Worm (Caenorhabditis elegans): ENCODE measurements around the gene ran-2.
"Not testable (repeated sequence)": the region's sequence is repeated elsewhere in the genome, so short reads cannot be mapped to it uniquely, and the experiment has no call there.

The ran-2 gene

ce11 chrIII:7958085-7958484 lies 24.8 kb downstream of the ran-2 start, which contains the start of gene C29E4.11:
C29E4.11 (minus strand) TSS chrIII:7958114.
- TF ChIP-seq lim-6 (tag; optimal IDR thresholded peaks at IDR 0.05): no peak
- peak; percentile 38 for TF ChIP-seq nfya-1 (tag; optimal IDR thresholded peaks at IDR 0.05)

ce11 chrIII:7958922-7959609 lies 25.7 kb downstream of the ran-2 start, which contains the start of gene F54H12.10:
F54H12.10 (minus strand) TSS chrIII:7958972.
- TF ChIP-seq hlh-13 (GFP tag; optimal IDR thresholded peaks at IDR 0.05); ceh-2 (tag; optimal IDR thresholded peaks at IDR 0.05); sox-4 (tag; optimal IDR thresholded peaks at IDR 0.05): not testable (repeated sequence)

- not testable (repeated sequence) for TF ChIP-seq eyg-1, nfya-1, pqm-1 (tag; optimal IDR thresholded peaks at IDR 0.05)
Measured at ce11 chrIII:7962641-7963040, 29.3 kb downstream of the ran-2 start, which contains the start of gene F54H12.4. F54H12.4 (minus strand) TSS chrIII:7962741.

- TF ChIP-seq Y22D7AL.16 (tag; optimal IDR thresholded peaks at IDR 0.05); unc-55 (GFP tag; optimal IDR thresholded peaks at IDR 0.05); fax-1 (tag; optimal IDR thresholded peaks at IDR 0.05): not testable (repeated sequence)
Measured at ce11 chrIII:7964281-7964680, 30.9 kb downstream of the ran-2 start, which contains the start of gene F54H12.2. F54H12.2 (plus strand) TSS chrIII:7964581.

ce11 chrIII:7969121-7969520 lies 35.8 kb downstream of the ran-2 start, which contains the start of the genes F54H12.8 and F54H12.7:
F54H12.8 (minus strand) TSS chrIII:7969221.
F54H12.7 (plus strand) TSS chrIII:7969349.
- no peak for TF ChIP-seq lin-11 (tag; optimal IDR thresholded peaks at IDR 0.05)
- no peak for TF ChIP-seq unc-86 (tag; optimal IDR thresholded peaks at IDR 0.05)
- TF ChIP-seq F13H6.1 (tag; optimal IDR thresholded peaks at IDR 0.05): no peak
- no peak for TF ChIP-seq fkh-10 (GFP tag; optimal IDR thresholded peaks at IDR 0.05)
- TF ChIP-seq ahr-1 (tag; optimal IDR thresholded peaks at IDR 0.05): no peak
- no peak for TF ChIP-seq nhr-11 (tag; optimal IDR thresholded peaks at IDR 0.05)
- TF ChIP-seq tbx-2 (tag; optimal IDR thresholded peaks at IDR 0.05): no peak
- no peak for TF ChIP-seq pha-2 (tag; optimal IDR thresholded peaks at IDR 0.05)
- no peak for TF ChIP-seq zip-5 (tag; optimal IDR thresholded peaks at IDR 0.05)
- TF ChIP-seq ama-1 (optimal IDR thresholded peaks at IDR 0.05): no peak
- TF ChIP-seq pax-1 (tag; optimal IDR thresholded peaks at IDR 0.05): no peak
- TF ChIP-seq npax-4 (tag; optimal IDR thresholded peaks at IDR 0.05): no peak
- TF ChIP-seq ceh-30 (tag; optimal IDR thresholded peaks at IDR 0.05): no peak
- no peak for TF ChIP-seq tbx-7 (tag; optimal IDR thresholded peaks at IDR 0.05)

- TF ChIP-seq T23F11.4 (GFP tag; optimal IDR thresholded peaks at IDR 0.05): no peak
- no peak for TF ChIP-seq odd-2 (tag; optimal IDR thresholded peaks at IDR 0.05)
- no peak for TF ChIP-seq gmeb-2 (tag; optimal IDR thresholded peaks at IDR 0.05)
- no peak for TF ChIP-seq pha-4 (tag; optimal IDR thresholded peaks at IDR 0.05)
- TF ChIP-seq lim-6 (tag; optimal IDR thresholded peaks at IDR 0.05): no peak
- TF ChIP-seq hlh-13 (GFP tag; optimal IDR thresholded peaks at IDR 0.05): no peak
- no peak for TF ChIP-seq npax-4 (tag; optimal IDR thresholded peaks at IDR 0.05)
- TF ChIP-seq ceh-45 (GFP tag; IDR thresholded peaks at IDR 0.05): no peak
- TF ChIP-seq ref-2 (tag; optimal IDR thresholded peaks at IDR 0.05): no peak
- no peak for TF ChIP-seq eyg-1 (tag; optimal IDR thresholded peaks at IDR 0.05)
- no peak for TF ChIP-seq C08G9.2 (tag; optimal IDR thresholded peaks at IDR 0.05)
- no peak for TF ChIP-seq unc-3 (GFP tag; conservative IDR thresholded peaks at IDR 0.05)
- no peak for TF ChIP-seq unc-3 (tag; optimal IDR thresholded peaks at IDR 0.05)
- no peak for TF ChIP-seq ets-4 (tag; optimal IDR thresholded peaks at IDR 0.05)
- TF ChIP-seq ceh-22 (tag; optimal IDR thresholded peaks at IDR 0.05): no peak
- TF ChIP-seq syd-9 (tag; optimal IDR thresholded peaks at IDR 0.05): no peak
- TF ChIP-seq ceh-34 (tag; optimal IDR thresholded peaks at IDR 0.05): no peak
- no peak for TF ChIP-seq pat-9 (tag; optimal IDR thresholded peaks at IDR 0.05)
- no peak for TF ChIP-seq dmd-4 (tag; optimal IDR thresholded peaks at IDR 0.05; ENCODE audit: borderline replicate concordance)
- no peak for TF ChIP-seq ceh-19 (GFP tag; optimal IDR thresholded peaks at IDR 0.05)
- no peak for TF ChIP-seq elt-4 (tag; optimal IDR thresholded peaks at IDR 0.05)
Measured at ce11 chrIII:7972061-7972460, 38.7 kb downstream of the ran-2 start, which contains the start of gene F54H12.5. F54H12.5 (minus strand) TSS chrIII:7972161.
